Worm (Caenorhabditis elegans) whole organism, L3 larva: ENCODE results near the gene C06B8.7.

Experiments used
- aly-2 ChIP-seq: fragments of 150-350 bp; optimal IDR thresholded peaks from 2 replicates; lab custom pipeline; 2014; ENCODE audit warnings: missing biosample characterization, missing genetic modification characterization
- ama-1 ChIP-seq: fragments of 150-350 bp; optimal IDR thresholded peaks from 2 replicates; lab custom pipeline; 2018
- ceh-16 ChIP-seq: sonication (generic microtip); optimal IDR thresholded peaks from 2 replicates; lab custom pipeline; 2017; ENCODE audit warnings: missing biosample characterization, missing genetic modification characterization
- ceh-82 ChIP-seq: fragments of 150-350 bp; optimal IDR thresholded peaks from 2 replicates; lab custom pipeline; 2014; ENCODE audit warnings: missing biosample characterization, missing genetic modification characterization
- ceh-9 ChIP-seq: sonication (generic microtip); optimal IDR thresholded peaks from 2 replicates; lab custom pipeline; 2018; ENCODE audit warnings: missing biosample characterization, missing genetic modification characterization
- egl-27 ChIP-seq: sonication (generic microtip); optimal IDR thresholded peaks from 4 replicates; lab custom pipeline; 2017; ENCODE audit warnings: missing biosample characterization, missing genetic modification reagents, missing genetic modification characterization
- elt-3 ChIP-seq, 3 experiments: fragments of 150-350 bp in 1 of 3; sonication (generic microtip) in 2 of 3; optimal IDR thresholded peaks; 2 replicates in 2 of 3; 4 replicates in 1 of 3; lab custom pipeline; 2014 to 2017; ENCODE audit warnings: missing biosample characterization in 3 of 3, missing genetic modification characterization in 3 of 3
- fos-1 ChIP-seq: fragments of 150-350 bp; optimal IDR thresholded peaks from 2 replicates; lab custom pipeline; 2014; ENCODE audit warnings: missing biosample characterization, missing genetic modification characterization
- mdl-1 ChIP-seq: fragments of 150-350 bp; optimal IDR thresholded peaks from 2 replicates; lab custom pipeline; 2014; ENCODE audit warnings: missing biosample characterization, missing genetic modification characterization
- nhr-43 ChIP-seq: sonication (generic microtip); optimal IDR thresholded peaks from 2 replicates; lab custom pipeline; 2016; ENCODE audit warnings: mild to moderate bottlenecking, missing genetic modification characterization, missing compliant biosample characterization; ENCODE audit not compliant: poor library complexity, severe bottlenecking
- nhr-76 ChIP-seq: fragments of 150-350 bp; sonication (generic microtip); optimal IDR thresholded peaks from 5 replicates; lab custom pipeline; 2014; ENCODE audit warnings: missing biosample characterization, missing genetic modification characterization
- pqm-1 ChIP-seq: fragments of 150-350 bp; optimal IDR thresholded peaks from 2 replicates; lab custom pipeline; 2017; ENCODE audit warnings: missing biosample characterization, missing genetic modification characterization, inconsistent platforms
- tbx-2 ChIP-seq: sonication (generic microtip); optimal IDR thresholded peaks from 2 replicates; lab custom pipeline; 2016; ENCODE audit warnings: mild to moderate bottlenecking, missing genetic modification characterization, missing compliant biosample characterization
- unc-39 ChIP-seq: sonication (generic microtip); optimal IDR thresholded peaks from 4 replicates; lab custom pipeline; 2017; ENCODE audit warnings: missing biosample characterization, missing genetic modification characterization

DNA sequence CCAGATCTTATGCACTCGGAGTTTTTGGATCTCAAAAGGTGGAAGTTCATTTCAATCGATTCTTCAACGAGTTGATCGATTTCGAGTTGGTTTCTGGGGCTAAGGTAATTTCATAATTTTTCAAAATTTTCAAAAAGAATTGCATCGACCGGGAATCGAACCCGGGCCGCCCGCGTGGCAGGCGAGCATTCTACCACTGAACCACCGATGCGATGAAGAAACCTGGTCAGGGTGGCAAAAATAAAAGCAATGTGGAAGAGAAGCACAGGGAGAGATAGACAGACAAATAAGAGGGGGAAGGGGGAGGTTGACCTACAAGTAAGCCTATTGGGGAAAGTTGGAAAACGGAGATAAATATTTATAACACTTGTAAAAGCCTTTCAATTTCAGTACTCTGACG is 6.5 kb downstream of the C06B8.7 start:
- TF ChIP-seq nhr-76 (tag; lab: Kevin White, UChicago): no peak
- no peak for TF ChIP-seq mdl-1
- TF ChIP-seq aly-2 (tag; lab: Kevin White, UChicago): no peak
- no peak for TF ChIP-seq ama-1
- TF ChIP-seq tbx-2 (tag; lab: Kevin White, UChicago): no peak
- TF ChIP-seq ceh-82 (tag; lab: Kevin White, UChicago): no peak
- TF ChIP-seq egl-27 (tag; lab: Kevin White, UChicago): no peak
- TF ChIP-seq fos-1: no peak
- TF ChIP-seq pqm-1 (tag; lab: Kevin White, UChicago): peak; percentile 34
- TF ChIP-seq nhr-43 (tag; lab: Kevin White, UChicago): no peak
- TF ChIP-seq ceh-16 (tag; lab: Kevin White, UChicago): peak; percentile 2
- no peak for TF ChIP-seq elt-3 (tag; optimal IDR thresholded peaks at IDR 0.05; lab: Kevin White, UChicago)
- no peak for TF ChIP-seq unc-39 (tag; lab: Kevin White, UChicago)
- no peak for TF ChIP-seq ceh-9 (tag; lab: Kevin White, UChicago)
